Worm (Caenorhabditis elegans) whole organism, L4/young adult: ENCODE results near the gene rpl-22.

Experiments
- W03F9.2 ChIP-seq: fragments of 150-350 bp; optimal IDR thresholded peaks from 2 replicates; lab custom pipeline; 2014; ENCODE audit warnings: missing biosample characterization, missing genetic modification characterization
- him-1 ChIP-seq: sonication (generic microtip); optimal IDR thresholded peaks from 2 replicates; lab custom pipeline; 2016; ENCODE audit warnings: missing genotype, missing genetic modification reagents, missing genetic modification characterization, missing compliant biosample characterization

- TF ChIP-seq W03F9.2 (tag; lab: Kevin White, UChicago) = no peak
- no peak for TF ChIP-seq him-1
Measured at ce11 chrII:5018578-5018977, 36.8 kb upstream of the rpl-22 start.
